Fruit fly (Drosophila melanogaster): ENCODE data around the gene ttk.

The ttk gene

dm6 chr3R:31704524-31705215 is 9.0 kb upstream of the ttk start (continued):
- TF ChIP-seq CG13296 (GFP tag; optimal IDR thresholded peaks at IDR 0.05) (no peak), croc (GFP tag; conservative IDR thresholded peaks at IDR 0.05) (peak; percentile 53; the same call in 2 of the 3 replicates), Sry-δ (GFP tag; optimal IDR thresholded peaks at IDR 0.05) (no peak), NC2α (GFP tag; optimal IDR thresholded peaks at IDR 0.05) (no peak), Doc2 (GFP tag; IDR thresholded peaks at IDR 0.05) (no peak), CG9817 (tag; optimal IDR thresholded peaks at IDR 0.05) (no peak), HHEX (GFP tag; optimal IDR thresholded peaks at IDR 0.05) (no peak), CG9932 (GFP tag; IDR thresholded peaks at IDR 0.05) (no peak), Oaz (GFP tag; IDR thresholded peaks at IDR 0.05) (no peak), Abd-B (GFP tag; optimal IDR thresholded peaks at IDR 0.05) (peak; percentile 25), jigr1 (GFP tag; IDR thresholded peaks at IDR 0.05) (no peak), eve (GFP tag; optimal IDR thresholded peaks at IDR 0.05) (no peak), CG10431 (GFP tag; optimal IDR thresholded peaks at IDR 0.05) (no peak), CG13894 (tag; optimal IDR thresholded peaks at IDR 0.05) (no peak), hb (GFP tag; IDR thresholded peaks at IDR 0.05; ENCODE audit: partially characterized antibody) (no peak), lola (GFP tag; optimal IDR thresholded peaks at IDR 0.05) (peak in 1 of 3 experiments; percentile 85), tgo (GFP tag; IDR thresholded peaks at IDR 0.05) (no peak; the same call in 2 of the 3 replicates), H15 (GFP tag; IDR thresholded peaks at IDR 0.05) (peak; percentile 18; the same call in 1 of the 3 replicates), Vsx1 (GFP tag; optimal IDR thresholded peaks at IDR 0.05) (no peak), Hand (GFP tag; optimal IDR thresholded peaks at IDR 0.05) (no peak), Myb (GFP tag; optimal IDR thresholded peaks at IDR 0.05) (no peak), CG31224 (GFP tag; IDR thresholded peaks at IDR 0.05) (no peak), CG31365 (tag; optimal IDR thresholded peaks at IDR 0.05) (no peak), CG6683 (GFP tag; optimal IDR thresholded peaks at IDR 0.05) (no peak), Elba2 (GFP tag; optimal IDR thresholded peaks at IDR 0.05) (peak; percentile 36), CG7963 (GFP tag; IDR thresholded peaks at IDR 0.05; ENCODE audit: partially characterized antibody) (no peak), CG2129 (GFP tag; IDR thresholded peaks at IDR 0.05; ENCODE audit: partially characterized antibody) (no peak), NC2β (GFP tag; optimal IDR thresholded peaks at IDR 0.05) (no peak), CrebB (tag; optimal IDR thresholded peaks at IDR 0.05) (no peak), stwl (tag; optimal IDR thresholded peaks at IDR 0.05) (peak; percentile 50), gcm (GFP tag; optimal IDR thresholded peaks at IDR 0.05) (peak; percentile 72), CG7357 (GFP tag; IDR thresholded peaks at IDR 0.05) (no peak), Optix (GFP tag; IDR thresholded peaks at IDR 0.05) (no peak), sens-2 (GFP tag; IDR thresholded peaks at IDR 0.05) (0 out of 2 replicates have a peak, but pooled peaks have one; percentile 31), NK7.1 (GFP tag; optimal IDR thresholded peaks at IDR 0.05) (no peak), Asciz (GFP tag; optimal IDR thresholded peaks at IDR 0.05) (no peak), CG12236 (GFP tag; optimal IDR thresholded peaks at IDR 0.05) (no peak), CG15696 (tag; optimal IDR thresholded peaks at IDR 0.05) (peak; percentile 97), CG18476 (GFP tag; optimal IDR thresholded peaks at IDR 0.05) (no peak), ap (GFP tag; IDR thresholded peaks at IDR 0.05) (0 out of 2 replicates have a peak, but pooled peaks have one; percentile 24), bowl (GFP tag; IDR thresholded peaks at IDR 0.05) (no peak), nerfin-2 (GFP tag; IDR thresholded peaks at IDR 0.05; ENCODE audit: partially characterized antibody) (no peak), CG11696 (GFP tag; IDR thresholded peaks at IDR 0.05) (0 out of 2 replicates have a peak, but pooled peaks have one; percentile 31), Sox102F (GFP tag; optimal IDR thresholded peaks at IDR 0.05) (no peak), wor (GFP tag; IDR thresholded peaks at IDR 0.05) (no peak; the same call in 1 of the 2 replicates), CG8281 (tag; optimal IDR thresholded peaks at IDR 0.05) (no peak), CG43689 (GFP tag; IDR thresholded peaks at IDR 0.05) (no peak), gro (GFP tag; optimal IDR thresholded peaks at IDR 0.05) (no peak), CG2889 (GFP tag; IDR thresholded peaks at IDR 0.05) (no peak)

Data from whole organism, embryonic.